Worm (Caenorhabditis elegans): ENCODE data around the gene Y45F3A.8.

Y45F3A.8 gene

DNA sequence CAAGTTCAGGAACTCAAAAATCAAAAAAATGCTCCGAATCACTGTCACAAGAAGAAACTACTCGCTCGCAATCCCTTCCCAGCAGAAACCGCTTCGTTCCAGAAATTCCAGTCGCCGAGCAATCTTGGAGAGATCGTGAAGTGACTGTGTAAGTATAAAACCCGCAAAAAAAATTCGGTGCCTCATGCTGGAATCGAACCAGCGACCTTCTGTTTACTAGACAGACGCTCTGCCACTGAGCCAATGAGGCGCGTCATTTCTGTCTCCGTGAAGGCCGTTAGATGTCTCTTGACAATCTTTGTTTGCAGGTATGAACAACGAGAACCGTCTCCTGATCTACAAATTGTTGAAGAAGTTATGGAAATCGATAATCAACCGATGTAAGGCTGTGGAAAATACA, 31.9 kb upstream of the Y45F3A.8 start (continued):
- peak; percentile 22 for TF ChIP-seq hlh-30 (tag; optimal IDR thresholded peaks at IDR 0.05; ENCODE audit: insufficient read depth)
- TF ChIP-seq snpc-1.2 (GFP tag; IDR thresholded peaks at IDR 0.05): peak; percentile 69; the same call in 1 of the 2 replicates
- TF ChIP-seq lin-15B (tag; optimal IDR thresholded peaks at IDR 0.05): no peak
- peak; percentile 4 for TF ChIP-seq mep-1 (tag; optimal IDR thresholded peaks at IDR 0.05)
- peak; percentile 62 for TF ChIP-seq lir-3 (tag; optimal IDR thresholded peaks at IDR 0.05)
- no peak for TF ChIP-seq Y5F2A.4 (GFP tag; optimal IDR thresholded peaks at IDR 0.05)
- no peak for TF ChIP-seq ceh-82 (tag; optimal IDR thresholded peaks at IDR 0.05)
- TF ChIP-seq ces-1 (GFP tag; optimal IDR thresholded peaks at IDR 0.05): no peak
- peak; percentile 56 for TF ChIP-seq sdz-12 (GFP tag; optimal IDR thresholded peaks at IDR 0.05)
- TF ChIP-seq spr-1 (tag; optimal IDR thresholded peaks at IDR 0.05): peak; percentile 58
- TF ChIP-seq nhr-28 (tag; optimal IDR thresholded peaks at IDR 0.05): no peak
- TF ChIP-seq zag-1 (tag; optimal IDR thresholded peaks at IDR 0.05): no peak
- TF ChIP-seq dpl-1 (GFP tag; optimal IDR thresholded peaks at IDR 0.05): no peak
- peak; percentile 88 for TF ChIP-seq pha-4 (GFP tag; IDR thresholded peaks at IDR 0.05)
- TF ChIP-seq pha-4 (tag; optimal IDR thresholded peaks at IDR 0.05): no peak
- TF ChIP-seq nhr-6 (tag; optimal IDR thresholded peaks at IDR 0.05): peak; percentile 51
- TF ChIP-seq spr-3 (GFP tag; optimal IDR thresholded peaks at IDR 0.05): peak; percentile 60
- 0 out of 2 replicates have a peak, but pooled peaks have one; percentile 27 for TF ChIP-seq zfp-3 (GFP tag; conservative IDR thresholded peaks at IDR 0.05)
- TF ChIP-seq nhr-77 (tag; optimal IDR thresholded peaks at IDR 0.05): no peak
- TF ChIP-seq mdl-1 (tag; optimal IDR thresholded peaks at IDR 0.05): no peak
- peak; percentile 74; the same call in 1 of the 2 replicates for TF ChIP-seq php-3 (GFP tag; IDR thresholded peaks at IDR 0.05)
- TF ChIP-seq unc-39 (tag; optimal IDR thresholded peaks at IDR 0.05): no peak
- 0 out of 2 replicates have a peak, but pooled peaks have one; percentile 53 for TF ChIP-seq nhr-41 (GFP tag; IDR thresholded peaks at IDR 0.05)
- no peak for TF ChIP-seq pqm-1 (tag; optimal IDR thresholded peaks at IDR 0.05)
- TF ChIP-seq ceh-32 (tag; optimal IDR thresholded peaks at IDR 0.05; ENCODE audit: poor library complexity): no peak
- TF ChIP-seq nhr-42 (GFP tag; IDR thresholded peaks at IDR 0.05): peak; percentile 82
- TF ChIP-seq F10B5.3 (tag; optimal IDR thresholded peaks at IDR 0.05): no peak
- no peak for TF ChIP-seq nhr-25 (tag; optimal IDR thresholded peaks at IDR 0.05; ENCODE audit: borderline replicate concordance, insufficient read depth)
- peak; percentile 63; the same call in 1 of the 2 replicates for TF ChIP-seq Y48G9A.11 (GFP tag; IDR thresholded peaks at IDR 0.05)
- peak; percentile 44 for TF ChIP-seq unc-130 (GFP tag; optimal IDR thresholded peaks at IDR 0.05)
- no peak for TF ChIP-seq T20F7.1 (GFP tag; optimal IDR thresholded peaks at IDR 0.05)
- TF ChIP-seq set-16 (GFP tag; IDR thresholded peaks at IDR 0.05): 0 out of 2 replicates have a peak, but pooled peaks have one; percentile 21
- peak; percentile 89 for TF ChIP-seq D1046.2 (GFP tag; IDR thresholded peaks at IDR 0.05)
- peak; percentile 99 for TF ChIP-seq lim-7 (GFP tag; IDR thresholded peaks at IDR 0.05)
- TF ChIP-seq aly-2 (tag; optimal IDR thresholded peaks at IDR 0.05): no peak
- TF ChIP-seq tra-1 (GFP tag; IDR thresholded peaks at IDR 0.05): peak; percentile 76
- no peak for TF ChIP-seq ceh-62 (tag; optimal IDR thresholded peaks at IDR 0.05)
- peak; percentile 20 for TF ChIP-seq mxl-3 (GFP tag; optimal IDR thresholded peaks at IDR 0.05)
- TF ChIP-seq mes-2 (tag; optimal IDR thresholded peaks at IDR 0.05; ENCODE audit: poor library complexity, severe bottlenecking): peak; percentile 66
- peak; percentile 57 for TF ChIP-seq duxl-1 (tag; optimal IDR thresholded peaks at IDR 0.05; ENCODE audit: poor library complexity)
- peak in 1 of 2 experiments; percentile 23 for TF ChIP-seq hif-1 (tag; optimal IDR thresholded peaks at IDR 0.05)
- no peak for TF ChIP-seq zfp-2 (tag; optimal IDR thresholded peaks at IDR 0.05)
- no peak for TF ChIP-seq ztf-7 (tag; optimal IDR thresholded peaks at IDR 0.05)
- TF ChIP-seq egl-43 (GFP tag; IDR thresholded peaks at IDR 0.05): peak; percentile 94
- no peak for TF ChIP-seq R02D3.7 (tag; optimal IDR thresholded peaks at IDR 0.05)
- no peak for TF ChIP-seq ceh-28 (tag; optimal IDR thresholded peaks at IDR 0.05)
- TF ChIP-seq tag-97 (GFP tag; IDR thresholded peaks at IDR 0.05): no peak
- peak; percentile 64; the same call in 1 of the 2 replicates for TF ChIP-seq lin-1 (GFP tag; IDR thresholded peaks at IDR 0.05)
- TF ChIP-seq F49E8.2 (tag; optimal IDR thresholded peaks at IDR 0.05; ENCODE audit: borderline replicate concordance): peak; percentile 66
- TF ChIP-seq attf-4 (tag; optimal IDR thresholded peaks at IDR 0.05): no peak
- peak; percentile 68 for TF ChIP-seq ceh-20 (GFP tag; IDR thresholded peaks at IDR 0.05)
